Worm (Caenorhabditis elegans) whole organism, L3 larva: Measurements from ENCODE around the gene Y73F8A.35.

ENCODE experiments used
- aly-2 ChIP-seq: fragments of 150-350 bp; optimal IDR thresholded peaks from 2 replicates; lab custom pipeline; 2014; ENCODE audit warnings: missing biosample characterization, missing genetic modification characterization
- fkh-10 ChIP-seq: sonication (generic microtip); optimal IDR thresholded peaks from 2 replicates; lab custom pipeline; 2017; ENCODE audit warnings: missing biosample characterization, missing genetic modification reagents, missing genetic modification characterization
- nhr-25 ChIP-seq: sonication (generic microtip); optimal IDR thresholded peaks from 2 replicates; lab custom pipeline; 2017; ENCODE audit warnings: missing biosample characterization, missing genetic modification characterization
- skn-1 ChIP-seq: fragments of 150-350 bp; optimal IDR thresholded peaks from 2 replicates; lab custom pipeline; 2014; ENCODE audit warnings: missing biosample characterization, missing genetic modification characterization
- unc-62 ChIP-seq: fragments of 150-350 bp; sonication (generic microtip); optimal IDR thresholded peaks from 4 replicates; lab custom pipeline; 2014; ENCODE audit warnings: missing biosample characterization, missing genetic modification reagents, missing genetic modification characterization

DNA sequence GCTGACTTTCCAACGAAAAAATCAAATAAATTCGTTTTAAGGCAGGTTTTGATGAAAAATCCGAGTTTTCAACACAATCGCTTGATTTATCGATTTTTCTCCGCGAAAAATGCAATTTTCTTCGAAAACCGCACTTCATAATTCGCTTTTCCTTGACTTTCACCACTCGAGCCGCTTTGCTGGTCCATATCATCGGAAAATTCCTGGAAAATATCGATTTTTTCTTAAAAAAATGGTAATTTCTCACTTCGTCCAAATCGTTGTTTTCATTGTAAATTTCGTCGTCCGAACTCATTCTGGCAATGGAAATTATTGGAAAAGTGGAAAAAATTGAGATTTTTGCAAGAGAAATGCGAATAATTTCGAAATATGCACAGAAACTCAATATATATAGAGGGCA is 11.5 kb downstream of the Y73F8A.35 start, which contains the start of gene ari-1.4:
- TF ChIP-seq aly-2 (tag; lab: Kevin White, UChicago) (no peak), fkh-10 (GFP tag; lab: Kevin White, UChicago) (no peak), unc-62 (GFP tag; lab: Kevin White, UChicago) (no peak), nhr-25 (tag; lab: Kevin White, UChicago) (no peak), skn-1 (no peak)
